Worm (Caenorhabditis elegans) whole organism, L4/young adult: ENCODE data around the gene nhr-28.

ENCODE experiments used
- W03F9.2 ChIP-seq: fragments of 150-350 bp; optimal IDR thresholded peaks from 2 replicates; lab custom pipeline; 2014; ENCODE audit warnings: missing biosample characterization, missing genetic modification characterization
- dao-5 ChIP-seq: sonication (generic microtip); optimal IDR thresholded peaks from 2 replicates; lab custom pipeline; 2016; ENCODE audit warnings: missing genotype, missing genetic modification characterization, moderate library complexity, missing compliant biosample characterization
- him-1 ChIP-seq: sonication (generic microtip); optimal IDR thresholded peaks from 2 replicates; lab custom pipeline; 2016; ENCODE audit warnings: missing genotype, missing genetic modification reagents, missing genetic modification characterization, missing compliant biosample characterization

The nhr-28 gene

ce11 chrX:16354598-16355211, at the start of gene nhr-28:
TSS of gene nhr-28 (plus strand) at chrX:16354976.
- TF ChIP-seq dao-5 (tag; lab: Kevin White, UChicago) (no peak), W03F9.2 (tag; lab: Kevin White, UChicago) (no peak), him-1 (tag; lab: Kevin White, UChicago) (no peak)

DNA sequence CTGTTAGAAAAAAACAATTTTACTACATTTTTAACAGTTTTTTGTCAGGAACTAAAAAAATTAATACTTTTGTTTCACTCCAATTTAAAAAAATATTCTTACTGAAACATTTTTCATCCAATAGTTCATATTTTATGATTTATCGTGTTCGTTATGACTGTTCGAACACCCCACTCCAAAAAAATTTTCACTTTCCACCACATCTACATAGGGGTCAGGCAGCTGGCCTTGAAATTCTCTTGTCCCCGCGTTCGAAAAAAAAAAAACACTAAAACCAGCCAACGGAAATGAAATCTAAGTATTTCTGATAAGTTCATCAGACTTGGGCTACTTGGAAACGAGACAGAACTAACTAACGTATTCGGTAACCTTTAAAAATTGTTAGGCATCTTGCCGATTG, 48.6 kb upstream of the nhr-28 start, which contains the start of gene twk-22:
twk-22 (plus strand) TSS at position 301 of the 400 bp plus-strand sequence.
- no peak for TF ChIP-seq W03F9.2 (tag; lab: Kevin White, UChicago)
- TF ChIP-seq dao-5 (tag; lab: Kevin White, UChicago), result no peak
- no peak for TF ChIP-seq him-1 (tag; lab: Kevin White, UChicago)

ce11 chrX:16309705-16310104, 45.1 kb upstream of the nhr-28 start:
- no peak for TF ChIP-seq him-1 (tag; lab: Kevin White, UChicago)
- TF ChIP-seq dao-5 (tag; lab: Kevin White, UChicago), result no peak
- no peak for TF ChIP-seq W03F9.2 (tag; lab: Kevin White, UChicago)

DNA sequence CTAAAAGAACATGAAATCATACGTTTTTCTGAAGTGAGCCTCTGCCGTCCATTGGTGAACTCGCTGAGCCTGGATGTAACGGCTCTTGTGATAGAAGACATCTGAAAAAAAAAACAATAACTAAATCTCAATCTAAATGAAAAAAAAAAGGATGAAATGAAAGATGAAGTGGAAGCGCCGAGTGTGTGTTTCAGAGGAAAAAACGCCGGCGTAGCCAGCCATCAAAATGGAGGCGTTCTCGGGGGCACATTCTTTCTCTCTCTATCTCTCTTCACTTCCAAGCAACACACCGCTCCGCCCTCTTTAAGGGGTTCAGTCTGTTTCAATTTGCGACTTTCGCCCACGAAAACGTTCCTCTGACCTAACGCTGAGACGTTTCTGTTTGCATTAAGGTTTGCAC, 37.1 kb upstream of the nhr-28 start, which contains the start of gene T01B4.3:
T01B4.3 (minus strand) TSS at position 101 of the 400 bp plus-strand sequence.
- TF ChIP-seq him-1 (tag; lab: Kevin White, UChicago) (no peak), W03F9.2 (tag; lab: Kevin White, UChicago) (no peak), dao-5 (tag; lab: Kevin White, UChicago) (no peak)

DNA sequence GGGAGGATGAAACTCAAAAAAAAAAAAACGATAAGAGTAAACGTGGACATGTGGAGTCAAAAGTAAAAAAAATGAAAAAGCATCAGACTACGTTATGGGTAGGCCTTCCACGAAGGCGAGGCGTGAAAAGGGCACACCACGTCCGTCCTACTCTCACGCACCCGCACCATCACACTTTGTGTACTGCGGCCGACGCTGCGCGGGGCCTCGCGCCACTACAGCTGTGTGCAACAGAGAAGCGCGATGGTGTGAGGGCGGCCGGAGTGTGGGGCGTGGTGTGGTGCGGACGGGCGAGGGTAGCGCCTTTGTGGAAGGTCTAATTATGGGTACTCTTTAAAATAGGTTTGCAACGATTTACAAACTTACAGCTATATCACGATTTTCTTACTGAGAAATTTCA, 36.5 kb upstream of the nhr-28 start:
- no peak for TF ChIP-seq W03F9.2 (tag; lab: Kevin White, UChicago)
- no peak for TF ChIP-seq him-1 (tag; lab: Kevin White, UChicago)
- TF ChIP-seq dao-5 (tag; lab: Kevin White, UChicago), result no peak

DNA sequence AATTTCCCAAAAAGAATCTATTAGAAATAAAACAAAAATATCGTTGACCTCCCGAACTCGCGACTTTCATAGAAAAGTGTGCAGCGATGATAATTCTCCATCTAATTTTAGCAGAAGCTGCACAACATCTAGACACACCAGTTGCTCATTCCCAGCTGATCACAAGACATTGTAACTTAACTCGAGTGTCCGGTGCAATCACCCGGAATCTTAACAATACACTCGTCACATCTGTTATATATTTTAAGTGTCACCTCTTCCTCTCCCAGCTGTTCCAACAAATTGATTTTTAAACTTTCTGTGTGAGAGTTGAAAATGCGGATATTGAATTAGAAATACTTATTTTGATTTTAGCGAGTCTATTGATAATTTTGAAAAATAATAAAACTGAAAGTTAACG, 33.4 kb upstream of the nhr-28 start:
- TF ChIP-seq dao-5 (tag; lab: Kevin White, UChicago) (no peak), W03F9.2 (tag; lab: Kevin White, UChicago) (no peak), him-1 (tag; lab: Kevin White, UChicago) (no peak)

DNA sequence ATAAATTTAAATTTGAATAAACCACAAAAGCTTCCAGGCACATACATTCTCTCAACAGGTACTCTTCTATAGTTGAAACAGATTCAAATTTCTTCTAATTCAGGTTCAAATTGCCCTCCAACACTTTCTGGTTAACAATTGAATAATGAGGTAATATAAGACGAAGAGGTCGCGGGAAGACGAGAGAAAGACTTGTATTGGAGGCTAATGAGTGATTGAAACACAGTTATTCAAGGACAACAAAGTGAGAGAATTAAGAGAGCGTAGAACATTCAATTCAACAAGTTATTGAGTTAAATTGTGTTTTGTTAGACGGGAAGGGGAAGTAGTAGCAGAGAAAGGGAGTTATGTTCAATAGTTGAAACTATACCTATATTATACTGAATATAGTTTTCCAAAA, 32.9 kb upstream of the nhr-28 start:
- no peak for TF ChIP-seq dao-5 (tag; lab: Kevin White, UChicago)
- no peak for TF ChIP-seq W03F9.2 (tag; lab: Kevin White, UChicago)
- no peak for TF ChIP-seq him-1 (tag; lab: Kevin White, UChicago)

ce11 chrX:16324222-16324621, 30.6 kb upstream of the nhr-28 start:
- no peak for TF ChIP-seq W03F9.2 (tag; lab: Kevin White, UChicago)
- TF ChIP-seq dao-5 (tag; lab: Kevin White, UChicago), result no peak
- TF ChIP-seq him-1 (tag; lab: Kevin White, UChicago), result no peak

DNA sequence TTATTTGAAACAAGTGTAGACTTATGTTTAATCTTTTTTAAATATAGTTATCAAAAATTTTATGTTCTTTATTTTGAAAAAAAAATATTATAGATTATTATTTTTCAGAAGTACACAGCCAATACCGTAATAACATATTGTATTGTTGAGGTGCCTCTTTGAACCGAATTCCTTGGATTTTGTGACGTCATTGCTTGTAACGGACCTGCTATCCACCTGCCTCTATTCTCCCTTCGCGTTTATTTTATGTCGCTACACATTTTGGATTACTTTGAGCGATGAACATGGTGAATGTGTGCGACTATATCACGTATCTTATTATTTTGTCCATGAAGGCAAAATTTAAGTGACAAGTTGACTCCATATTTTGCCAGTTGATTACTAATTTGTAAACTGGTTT, 27.5 kb upstream of the nhr-28 start:
- no peak for TF ChIP-seq W03F9.2 (tag; lab: Kevin White, UChicago)
- TF ChIP-seq him-1 (tag; lab: Kevin White, UChicago), result no peak
- TF ChIP-seq dao-5 (tag; lab: Kevin White, UChicago), result no peak

ce11 chrX:16328328-16328727, 26.4 kb upstream of the nhr-28 start, which contains the start of gene C11G6.2:
TSS of gene C11G6.2 (plus strand) at chrX:16328628.
- TF ChIP-seq dao-5 (tag; lab: Kevin White, UChicago) (no peak), W03F9.2 (tag; lab: Kevin White, UChicago) (no peak), him-1 (tag; lab: Kevin White, UChicago) (no peak)

DNA sequence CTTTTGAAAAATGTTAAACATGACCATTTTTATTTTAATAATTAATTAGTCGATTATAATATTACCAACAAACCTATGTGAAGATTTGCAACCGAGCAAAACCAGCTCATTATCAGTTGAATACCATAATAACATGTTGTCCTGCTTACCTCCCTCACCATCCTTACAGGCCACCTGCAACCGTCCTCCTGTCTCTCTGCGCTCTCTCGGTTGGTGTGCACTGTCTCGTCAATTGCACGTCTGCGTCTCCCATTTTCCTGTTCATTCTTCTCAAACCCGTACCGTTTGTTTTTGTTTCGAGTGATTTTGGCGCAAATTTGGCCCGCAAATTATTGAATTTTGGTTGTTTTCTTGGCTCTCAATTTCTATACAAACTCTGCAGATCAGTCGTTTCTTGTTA, 23.4 kb upstream of the nhr-28 start:
- TF ChIP-seq dao-5 (tag; lab: Kevin White, UChicago), result no peak
- no peak for TF ChIP-seq W03F9.2 (tag; lab: Kevin White, UChicago)
- TF ChIP-seq him-1 (tag; lab: Kevin White, UChicago), result no peak

ce11 chrX:16331932-16332485, 22.8 kb upstream of the nhr-28 start, which contains the start of gene taf-3:
TSS of gene taf-3 (plus strand) at chrX:16332435.
- no peak for TF ChIP-seq dao-5 (tag; lab: Kevin White, UChicago)
- no peak for TF ChIP-seq W03F9.2 (tag; lab: Kevin White, UChicago)
- TF ChIP-seq him-1 (tag; lab: Kevin White, UChicago), result no peak

- TF ChIP-seq dao-5 (tag; lab: Kevin White, UChicago) (no peak), him-1 (tag; lab: Kevin White, UChicago) (no peak), W03F9.2 (tag; lab: Kevin White, UChicago) (no peak)
These were observed 19.4 kb upstream of the nhr-28 start for ce11 chrX:16335396-16335795.

- TF ChIP-seq W03F9.2 (tag; lab: Kevin White, UChicago) (no peak), him-1 (tag; lab: Kevin White, UChicago) (no peak)
These were observed 17.8 kb upstream of the nhr-28 start for ce11 chrX:16336940-16337339.
